Worm (Caenorhabditis elegans): ENCODE data around the gene F36D3.4.

The F36D3.4 gene

ce11 chrV:16471995-16472563, 45.4 kb downstream of the F36D3.4 start, which contains the start of gene srw-35:
Gene srw-35, plus strand, starts transcription at chrV:16472513.
- TF ChIP-seq ztf-28 (GFP tag; IDR thresholded peaks at IDR 0.05) = 0 out of 2 replicates have a peak, but pooled peaks have one; percentile 14
- TF ChIP-seq snpc-1.1 (tag; optimal IDR thresholded peaks at IDR 0.05; ENCODE audit: insufficient read depth) = peak; percentile 76
- TF ChIP-seq F22D6.2 (tag; optimal IDR thresholded peaks at IDR 0.05) = no peak
- TF ChIP-seq efl-1 (GFP tag; optimal IDR thresholded peaks at IDR 0.05) = no peak
- TF ChIP-seq ztf-22 (GFP tag; optimal IDR thresholded peaks at IDR 0.05) = no peak
- TF ChIP-seq dox-1 (GFP tag; IDR thresholded peaks at IDR 0.05) = no peak
- no peak for TF ChIP-seq ets-4 (GFP tag; optimal IDR thresholded peaks at IDR 0.05)
- no peak for TF ChIP-seq nfyb-1 (GFP tag; IDR thresholded peaks at IDR 0.05)
- peak; percentile 26 for TF ChIP-seq snpc-4 (GFP tag; optimal IDR thresholded peaks at IDR 0.05)
- peak in 3 of 4 experiments; percentile 23 to 94 (median 82) for TF ChIP-seq snpc-4 (tag; optimal IDR thresholded peaks at IDR 0.05)
- TF ChIP-seq pha-4 (tag; optimal IDR thresholded peaks at IDR 0.05) = no peak
- TF ChIP-seq tbp1 (GFP tag; optimal IDR thresholded peaks at IDR 0.05) = no peak
- TF ChIP-seq bed-1 (GFP tag; IDR thresholded peaks at IDR 0.05) = no peak

ce11 chrV:16470916-16471315, 46.6 kb downstream of the F36D3.4 start, which contains the start of gene srh-138:
Gene srh-138, minus strand, starts transcription at chrV:16471016.
- TF ChIP-seq bed-1 (GFP tag; IDR thresholded peaks at IDR 0.05) (no peak), Y53G8AR.9 (GFP tag; conservative IDR thresholded peaks at IDR 0.05) (no peak), madf-8 (GFP tag; conservative IDR thresholded peaks at IDR 0.05) (no peak), snpc-1.1 (tag; optimal IDR thresholded peaks at IDR 0.05; ENCODE audit: insufficient read depth) (no peak), madf-3 (GFP tag; IDR thresholded peaks at IDR 0.05) (no peak), rpc-1 (optimal IDR thresholded peaks at IDR 0.05) (no peak), rpc-1 (tag; optimal IDR thresholded peaks at IDR 0.05) (no peak), F23B12.7 (tag; optimal IDR thresholded peaks at IDR 0.05; ENCODE audit: insufficient read depth) (no peak), hmg-1.2 (GFP tag; IDR thresholded peaks at IDR 0.05) (no peak), akir-1 (GFP tag; optimal IDR thresholded peaks at IDR 0.05) (no peak), chd-7 (tag; optimal IDR thresholded peaks at IDR 0.05) (no peak), F22D6.2 (tag; optimal IDR thresholded peaks at IDR 0.05) (no peak), B0035.1 (tag; optimal IDR thresholded peaks at IDR 0.05) (no peak), Y56A3A.18 (GFP tag; IDR thresholded peaks at IDR 0.05) (no peak), mes-4 (tag; optimal IDR thresholded peaks at IDR 0.05) (no peak), nhr-179 (tag; optimal IDR thresholded peaks at IDR 0.05) (no peak), lin-35 (GFP tag; optimal IDR thresholded peaks at IDR 0.05) (no peak)

- TF ChIP-seq atf-7 (tag; optimal IDR thresholded peaks at IDR 0.05) = no peak
- TF ChIP-seq B0261.1 (tag; optimal IDR thresholded peaks at IDR 0.05) = no peak
- TF ChIP-seq zfh-2 (GFP tag; conservative IDR thresholded peaks at IDR 0.05) = no peak
- TF ChIP-seq hlh-26 (GFP tag; conservative IDR thresholded peaks at IDR 0.05) = no peak
- no peak for TF ChIP-seq nhr-120 (GFP tag; IDR thresholded peaks at IDR 0.05)
- TF ChIP-seq ceh-100 (GFP tag; IDR thresholded peaks at IDR 0.05) = no peak
- TF ChIP-seq egrh-3 (GFP tag; IDR thresholded peaks at IDR 0.05) = no peak
These were observed 49.7 kb downstream of the F36D3.4 start, which contains the start of gene sru-44 for ce11 chrV:16467840-16468239. Gene sru-44, minus strand, starts transcription at chrV:16467940.

Data from whole organism, young adult.